Worm (Caenorhabditis elegans): ENCODE data around the gene fbxa-25.

Gene fbxa-25

DNA sequence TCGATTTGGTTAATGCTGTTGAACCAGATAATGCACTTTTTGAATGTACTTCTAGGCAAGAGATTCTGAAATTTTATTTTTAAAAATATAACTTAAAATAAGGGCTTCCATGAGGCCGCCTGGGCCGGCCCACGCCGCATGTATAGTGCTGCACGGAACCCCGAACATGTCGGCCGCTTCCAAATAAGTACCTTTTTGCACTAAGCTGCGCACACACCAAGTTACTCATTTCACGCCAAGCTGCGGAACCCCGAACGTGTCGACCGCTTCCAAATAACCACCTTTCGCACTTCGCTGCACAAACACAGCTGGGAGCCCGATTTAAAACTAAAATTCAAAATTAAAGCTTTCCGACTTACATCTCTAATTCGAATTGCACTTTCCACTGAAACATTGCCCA lies 37.9 kb downstream of the fbxa-25 start:
- TF ChIP-seq unc-62 (GFP tag; optimal IDR thresholded peaks at IDR 0.05) (no peak), drap-1 (GFP tag; optimal IDR thresholded peaks at IDR 0.05) (no peak), ztf-11 (tag; optimal IDR thresholded peaks at IDR 0.05) (no peak), snpc-4 (tag; optimal IDR thresholded peaks at IDR 0.05) (no peak), pha-4 (tag; optimal IDR thresholded peaks at IDR 0.05) (no peak), sem-2 (GFP tag; optimal IDR thresholded peaks at IDR 0.05) (no peak), ceh-83 (GFP tag; optimal IDR thresholded peaks at IDR 0.05) (no peak), lin-13 (tag; optimal IDR thresholded peaks at IDR 0.05) (no peak), tbx-8 (GFP tag; optimal IDR thresholded peaks at IDR 0.05) (no peak), elt-3 (tag; optimal IDR thresholded peaks at IDR 0.05) (no peak), mab-5 (tag; optimal IDR thresholded peaks at IDR 0.05) (no peak), nhr-76 (tag; optimal IDR thresholded peaks at IDR 0.05) (no peak), nhr-237 (tag; optimal IDR thresholded peaks at IDR 0.05) (no peak), mls-2 (tag; optimal IDR thresholded peaks at IDR 0.05) (no peak), nhr-12 (tag; optimal IDR thresholded peaks at IDR 0.05) (no peak), flh-1 (GFP tag; optimal IDR thresholded peaks at IDR 0.05) (no peak), unc-120 (tag; optimal IDR thresholded peaks at IDR 0.05; ENCODE audit: poor library complexity, severe bottlenecking) (no peak)

DNA sequence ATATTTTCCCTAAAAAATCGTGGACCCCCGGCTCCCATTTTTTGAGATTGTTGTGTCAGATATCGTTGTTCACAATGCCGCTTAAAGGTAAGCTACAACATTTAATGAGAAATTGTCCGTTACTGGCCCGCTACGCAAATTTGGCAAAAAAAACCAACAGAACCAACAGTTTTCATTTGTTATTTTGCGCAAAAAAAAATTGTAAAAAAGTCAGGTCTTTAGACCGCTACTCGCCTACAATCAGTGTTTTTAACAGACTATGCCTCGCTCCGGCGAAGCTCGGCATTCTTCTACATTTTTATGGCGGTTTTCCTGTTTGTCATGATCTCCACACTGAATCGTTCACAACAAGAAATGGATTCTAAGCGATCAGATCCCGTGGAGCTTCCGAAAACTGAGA lies 40.4 kb downstream of the fbxa-25 start, which contains the start of gene Y82E9BL.12:
TSS of gene Y82E9BL.12 (plus strand) at position 301 of the 400 bp plus-strand sequence.
- TF ChIP-seq flh-1 (GFP tag; optimal IDR thresholded peaks at IDR 0.05) (no peak), lin-13 (tag; optimal IDR thresholded peaks at IDR 0.05) (no peak), nhr-76 (tag; optimal IDR thresholded peaks at IDR 0.05) (no peak), nhr-2 (tag; optimal IDR thresholded peaks at IDR 0.05) (no peak), nhr-28 (tag; optimal IDR thresholded peaks at IDR 0.05) (no peak), unc-120 (tag; optimal IDR thresholded peaks at IDR 0.05; ENCODE audit: poor library complexity, severe bottlenecking) (no peak), bed-3 (GFP tag; optimal IDR thresholded peaks at IDR 0.05) (no peak), mls-2 (tag; optimal IDR thresholded peaks at IDR 0.05) (no peak), unc-62 (GFP tag; optimal IDR thresholded peaks at IDR 0.05) (no peak), elt-3 (tag; optimal IDR thresholded peaks at IDR 0.05) (no peak), ceh-43 (GFP tag; optimal IDR thresholded peaks at IDR 0.05) (no peak), lin-32 (GFP tag; optimal IDR thresholded peaks at IDR 0.05) (no peak), ceh-39 (tag; optimal IDR thresholded peaks at IDR 0.05) (no peak), elt-1 (tag; optimal IDR thresholded peaks at IDR 0.05; ENCODE audit: borderline replicate concordance, insufficient read depth) (no peak), tbx-8 (GFP tag; optimal IDR thresholded peaks at IDR 0.05) (no peak)

DNA sequence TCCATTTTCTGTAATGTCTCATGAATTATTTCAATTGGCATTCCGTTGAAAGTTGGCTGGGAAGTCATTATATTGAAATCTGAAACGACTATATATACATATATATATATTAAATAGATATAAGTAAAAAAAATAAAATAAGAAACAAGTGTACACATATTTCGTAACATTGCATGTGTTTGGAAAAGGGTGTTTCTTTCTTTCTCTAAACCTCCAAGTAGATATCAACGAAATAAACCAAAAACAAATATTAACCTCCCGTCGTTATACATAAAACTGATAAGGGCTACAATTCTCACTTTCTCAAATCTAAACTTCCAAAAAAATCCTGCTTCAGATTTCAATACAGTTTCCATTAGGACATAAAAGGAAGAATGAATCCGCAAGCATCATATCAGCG lies 41.0 kb downstream of the fbxa-25 start, which contains the start of gene fbxa-79:
TSS of gene fbxa-79 (minus strand) at position 86 of the 400 bp plus-strand sequence.
- TF ChIP-seq lsy-2 (tag; optimal IDR thresholded peaks at IDR 0.05) (no peak), elt-1 (tag; optimal IDR thresholded peaks at IDR 0.05; ENCODE audit: borderline replicate concordance, insufficient read depth) (no peak), nhr-2 (tag; optimal IDR thresholded peaks at IDR 0.05) (no peak), nhr-76 (tag; optimal IDR thresholded peaks at IDR 0.05) (no peak), unc-39 (tag; optimal IDR thresholded peaks at IDR 0.05) (no peak), hlh-1 (tag; optimal IDR thresholded peaks at IDR 0.05) (no peak), M03D4.4 (tag; optimal IDR thresholded peaks at IDR 0.05) (no peak), ham-2 (GFP tag; optimal IDR thresholded peaks at IDR 0.05) (no peak), ceh-83 (GFP tag; optimal IDR thresholded peaks at IDR 0.05) (no peak), snpc-4 (tag; optimal IDR thresholded peaks at IDR 0.05) (no peak), lin-32 (GFP tag; optimal IDR thresholded peaks at IDR 0.05) (no peak), sptf-1 (tag; optimal IDR thresholded peaks at IDR 0.05) (no peak), drap-1 (GFP tag; optimal IDR thresholded peaks at IDR 0.05) (no peak), lin-13 (tag; optimal IDR thresholded peaks at IDR 0.05) (no peak), flh-1 (GFP tag; optimal IDR thresholded peaks at IDR 0.05) (no peak), mls-2 (tag; optimal IDR thresholded peaks at IDR 0.05) (no peak), blmp-1 (tag; optimal IDR thresholded peaks at IDR 0.05) (no peak)

DNA sequence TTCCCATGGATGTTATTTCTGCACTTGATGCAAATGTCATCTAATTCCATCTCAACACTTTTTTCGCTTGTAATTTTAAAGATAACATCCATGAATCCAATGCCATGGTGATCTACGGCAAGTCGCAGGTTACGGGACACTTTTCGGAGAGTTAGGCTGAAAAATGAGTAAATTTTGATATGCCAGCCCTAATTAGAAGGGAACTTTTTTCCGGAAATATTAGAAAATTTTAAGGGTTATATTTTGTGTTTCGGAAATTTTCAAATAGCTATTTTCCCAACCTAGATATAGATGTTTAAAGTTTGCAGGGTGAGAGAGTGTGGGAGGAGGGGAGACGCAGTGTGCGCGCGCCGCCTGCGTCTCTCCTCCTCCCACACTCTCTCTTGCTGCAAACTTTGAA lies 41.9 kb downstream of the fbxa-25 start:
- TF ChIP-seq pha-4 (tag; optimal IDR thresholded peaks at IDR 0.05), result no peak
- no peak for TF ChIP-seq sem-2 (GFP tag; optimal IDR thresholded peaks at IDR 0.05)
- TF ChIP-seq snpc-4 (tag; optimal IDR thresholded peaks at IDR 0.05), result no peak
- no peak for TF ChIP-seq tbx-8 (GFP tag; optimal IDR thresholded peaks at IDR 0.05)
- no peak for TF ChIP-seq mab-5 (tag; optimal IDR thresholded peaks at IDR 0.05)
- TF ChIP-seq lin-13 (tag; optimal IDR thresholded peaks at IDR 0.05), result no peak
- no peak for TF ChIP-seq unc-62 (GFP tag; optimal IDR thresholded peaks at IDR 0.05)
- no peak for TF ChIP-seq nhr-12 (tag; optimal IDR thresholded peaks at IDR 0.05)
- no peak for TF ChIP-seq ceh-39 (tag; optimal IDR thresholded peaks at IDR 0.05)
- TF ChIP-seq bed-3 (GFP tag; optimal IDR thresholded peaks at IDR 0.05), result no peak
- no peak for TF ChIP-seq M03D4.4 (tag; optimal IDR thresholded peaks at IDR 0.05)
- TF ChIP-seq nhr-76 (tag; optimal IDR thresholded peaks at IDR 0.05), result no peak
- no peak for TF ChIP-seq ztf-11 (tag; optimal IDR thresholded peaks at IDR 0.05)
- TF ChIP-seq ham-2 (GFP tag; optimal IDR thresholded peaks at IDR 0.05), result no peak
- TF ChIP-seq blmp-1 (tag; optimal IDR thresholded peaks at IDR 0.05), result no peak
- no peak for TF ChIP-seq mls-2 (tag; optimal IDR thresholded peaks at IDR 0.05)
- TF ChIP-seq elt-1 (tag; optimal IDR thresholded peaks at IDR 0.05; ENCODE audit: borderline replicate concordance, insufficient read depth), result no peak

Data from whole organism, mixed stage, embryonic.